Worm (Caenorhabditis elegans) whole organism, L2 larva: ENCODE measurements around the gene srj-6.

ENCODE experiments used
- ama-1 ChIP-seq: fragments of 150-350 bp; optimal IDR thresholded peaks from 2 replicates; lab custom pipeline; 2018; ENCODE audit warnings: inconsistent platforms
- lin-13 ChIP-seq: fragments of 150-350 bp; optimal IDR thresholded peaks from 2 replicates; lab custom pipeline; 2014; ENCODE audit warnings: missing biosample characterization, missing genetic modification reagents, missing genetic modification characterization
- mdl-1 ChIP-seq, 2 experiments: fragments of 150-350 bp in 1 of 2; sonication (generic microtip) in 1 of 2; optimal IDR thresholded peaks; 2 replicates each; lab custom pipeline; 2017; ENCODE audit warnings: missing biosample characterization in 2 of 2, missing genetic modification characterization in 2 of 2
- nhr-11 ChIP-seq: fragments of 150-350 bp; optimal IDR thresholded peaks from 2 replicates; lab custom pipeline; 2014; ENCODE audit warnings: missing biosample characterization, missing genetic modification characterization
- snpc-4 ChIP-seq: fragments of 150-350 bp; optimal IDR thresholded peaks from 2 replicates; lab custom pipeline; 2014; ENCODE audit warnings: missing biosample characterization, missing genetic modification characterization
- unc-62 ChIP-seq: fragments of 150-350 bp; optimal IDR thresholded peaks from 2 replicates; lab custom pipeline; 2014; ENCODE audit warnings: missing biosample characterization, missing genetic modification reagents, missing genetic modification characterization
- zag-1 ChIP-seq: fragments of 150-350 bp; optimal IDR thresholded peaks from 2 replicates; lab custom pipeline; 2014; ENCODE audit warnings: missing biosample characterization, missing genetic modification characterization

- TF ChIP-seq unc-62 (no peak), snpc-4 (no peak), ama-1 (lab: Kevin White, UChicago) (no peak), nhr-11 (tag; lab: Kevin White, UChicago) (no peak), lin-13 (GFP tag; lab: Kevin White, UChicago) (no peak), zag-1 (tag; lab: Kevin White, UChicago) (no peak), mdl-1 (tag; optimal IDR thresholded peaks at IDR 0.05; lab: Kevin White, UChicago) (no peak)
Measured at ce11 chrV:660210-660609, 5.9 kb upstream of the srj-6 start, which contains the start of gene F31F4.17.
